Fruit fly (Drosophila melanogaster): Measurements from ENCODE around the gene bbx.

Gene bbx

DNA sequence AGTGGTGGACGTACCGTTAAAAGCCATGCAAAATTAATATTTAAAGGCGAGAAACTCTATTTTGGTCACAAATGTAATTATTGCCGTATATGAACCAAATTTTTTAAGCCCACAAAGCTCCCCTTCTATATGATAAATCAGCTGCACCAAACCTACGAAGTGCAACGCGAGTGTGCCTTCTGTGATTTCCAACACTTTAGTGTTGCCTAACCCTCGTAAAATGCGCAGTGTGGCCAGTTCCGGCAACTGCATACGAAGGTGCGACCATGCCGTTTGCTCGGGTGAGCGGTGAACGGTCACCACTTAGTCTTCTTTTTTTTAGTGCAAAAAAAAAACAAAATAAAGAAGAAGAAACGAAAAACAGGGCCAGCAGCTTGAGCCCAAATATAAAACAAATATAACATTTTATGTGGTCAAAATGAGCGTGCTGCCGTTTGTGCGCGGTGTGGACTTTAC, 23.3 kb upstream of the bbx start, which contains the start of the genes tty and fliI (continued):
- TF ChIP-seq crc (GFP tag; optimal IDR thresholded peaks at IDR 0.05), result peak; percentile 78
- peak; percentile 78 for TF ChIP-seq CG30431 (GFP tag; optimal IDR thresholded peaks at IDR 0.05)
- peak; percentile 37 for TF ChIP-seq CG10543 (GFP tag; optimal IDR thresholded peaks at IDR 0.05)
- peak; percentile 68 for TF ChIP-seq Oaz (GFP tag; IDR thresholded peaks at IDR 0.05)
- peak; percentile 25 for TF ChIP-seq mirr (GFP tag; optimal IDR thresholded peaks at IDR 0.05)
- peak; percentile 43 for TF ChIP-seq CG2875 (GFP tag; optimal IDR thresholded peaks at IDR 0.05)
- peak; percentile 57 for TF ChIP-seq CG8924 (tag; optimal IDR thresholded peaks at IDR 0.05)
- TF ChIP-seq her (GFP tag; optimal IDR thresholded peaks at IDR 0.05), result peak; percentile 75
- TF ChIP-seq Max (GFP tag; optimal IDR thresholded peaks at IDR 0.05), result peak; percentile 69
- TF ChIP-seq Lpt (GFP tag; optimal IDR thresholded peaks at IDR 0.05), result no peak
- TF ChIP-seq CG9797 (GFP tag; optimal IDR thresholded peaks at IDR 0.05), result peak; percentile 90
- TF ChIP-seq h (optimal IDR thresholded peaks at IDR 0.05), result no peak
- peak; percentile 69 for TF ChIP-seq CG1233 (GFP tag; optimal IDR thresholded peaks at IDR 0.05)
- TF ChIP-seq br (optimal IDR thresholded peaks at IDR 0.05), result no peak
- TF ChIP-seq kah (GFP tag; optimal IDR thresholded peaks at IDR 0.05), result peak; percentile 6
- no peak for TF ChIP-seq HLHmδ (GFP tag; optimal IDR thresholded peaks at IDR 0.05)
- TF ChIP-seq CG14014 (GFP tag; IDR thresholded peaks at IDR 0.05), result peak; percentile 83
- peak; percentile 13 for TF ChIP-seq CG15696 (tag; optimal IDR thresholded peaks at IDR 0.05)
- TF ChIP-seq dmrt99B (tag; optimal IDR thresholded peaks at IDR 0.05), result peak; percentile 80
- TF ChIP-seq CG18599 (GFP tag; optimal IDR thresholded peaks at IDR 0.05), result peak; percentile 86
- TF ChIP-seq Hr78 (GFP tag; optimal IDR thresholded peaks at IDR 0.05), result no peak
- TF ChIP-seq Hr39 (optimal IDR thresholded peaks at IDR 0.05), result no peak
- TF ChIP-seq Mes4 (GFP tag; optimal IDR thresholded peaks at IDR 0.05), result peak; percentile 74
- peak; percentile 74 for TF ChIP-seq repo (GFP tag; optimal IDR thresholded peaks at IDR 0.05)
- TF ChIP-seq Elba2 (GFP tag; optimal IDR thresholded peaks at IDR 0.05), result no peak
- peak; percentile 67 for TF ChIP-seq NC2α (GFP tag; optimal IDR thresholded peaks at IDR 0.05)
- TF ChIP-seq Deaf1 (tag; optimal IDR thresholded peaks at IDR 0.05), result peak; percentile 54
- TF ChIP-seq toy (GFP tag; IDR thresholded peaks at IDR 0.05), result 0 out of 2 replicates have a peak, but pooled peaks have one; percentile 53
- TF ChIP-seq Bteb2 (GFP tag; optimal IDR thresholded peaks at IDR 0.05), result peak; percentile 56
- TF ChIP-seq CG4730 (GFP tag; IDR thresholded peaks at IDR 0.05), result peak; percentile 87
- no peak for TF ChIP-seq hb (GFP tag; IDR thresholded peaks at IDR 0.05; ENCODE audit: partially characterized antibody)
- peak; percentile 58 for TF ChIP-seq CG9437 (GFP tag; optimal IDR thresholded peaks at IDR 0.05)
- no peak for TF ChIP-seq CG33557 (GFP tag; optimal IDR thresholded peaks at IDR 0.05)
- TF ChIP-seq CG4360 (GFP tag; IDR thresholded peaks at IDR 0.05), result 0 out of 2 replicates have a peak, but pooled peaks have one; percentile 5
- peak; percentile 91 for TF ChIP-seq row (GFP tag; IDR thresholded peaks at IDR 0.05)
- TF ChIP-seq Tbp (GFP tag; optimal IDR thresholded peaks at IDR 0.05), result no peak
- TF ChIP-seq CG3407 (GFP tag; optimal IDR thresholded peaks at IDR 0.05), result peak; percentile 66
- peak; percentile 60; the same call in 1 of the 2 replicates for TF ChIP-seq aop (GFP tag; IDR thresholded peaks at IDR 0.05)
- TF ChIP-seq sens-2 (GFP tag; IDR thresholded peaks at IDR 0.05), result peak; percentile 72
- TF ChIP-seq Doc3 (GFP tag; IDR thresholded peaks at IDR 0.05; ENCODE audit: partially characterized antibody), result 0 out of 3 replicates have a peak, but pooled peaks have one; percentile 17
- peak; percentile 60 for TF ChIP-seq tap (tag; optimal IDR thresholded peaks at IDR 0.05)
- TF ChIP-seq CoRest (tag; optimal IDR thresholded peaks at IDR 0.05), result peak; percentile 80
- TF ChIP-seq Bdp1 (GFP tag; optimal IDR thresholded peaks at IDR 0.05), result peak; percentile 79
- TF ChIP-seq hbn (GFP tag; IDR thresholded peaks at IDR 0.05; ENCODE audit: partially characterized antibody), result 0 out of 2 replicates have a peak, but pooled peaks have one; percentile 17
- peak; percentile 83 to 85 for TF ChIP-seq dpn (GFP tag; optimal IDR thresholded peaks at IDR 0.05)
- TF ChIP-seq CG2116 (GFP tag; optimal IDR thresholded peaks at IDR 0.05), result peak; percentile 74
- TF ChIP-seq CG4617 (GFP tag; optimal IDR thresholded peaks at IDR 0.05; ENCODE audit: borderline replicate concordance), result peak; percentile 63
- TF ChIP-seq BtbVII (GFP tag; optimal IDR thresholded peaks at IDR 0.05), result peak; percentile 20
- TF ChIP-seq CG9932 (GFP tag; IDR thresholded peaks at IDR 0.05), result peak; percentile 91
- TF ChIP-seq Dfd (GFP tag; optimal IDR thresholded peaks at IDR 0.05), result no peak
- TF ChIP-seq tup (GFP tag; optimal IDR thresholded peaks at IDR 0.05), result peak; percentile 30

Data from whole organism, embryonic.